Worm (Caenorhabditis elegans) whole organism, L4 larva: ENCODE data around the gene W06H8.6.

Source experiments
- D1046.2 ChIP-seq: fragments of 200-800 bp; sonication (Bioruptor generic); IDR thresholded peaks from 2 replicates; pipeline ENCODE4 v1.3.6; 2022; ENCODE audit warnings: missing genetic modification characterization, missing compliant biosample characterization
- F26F4.8 ChIP-seq: fragments of 200-800 bp; sonication (Bioruptor generic); conservative IDR thresholded peaks from 2 replicates; pipeline ENCODE4 v1.3.6; 2022; ENCODE audit warnings: missing genetic modification characterization, missing compliant biosample characterization
- F37D6.2 ChIP-seq: sonication (generic microtip); optimal IDR thresholded peaks from 2 replicates; lab custom pipeline; 2016; ENCODE audit warnings: mild to moderate bottlenecking, missing genetic modification characterization, missing compliant biosample characterization
- Y48G9A.11 ChIP-seq: fragments of 200-800 bp; sonication (Bioruptor generic); IDR thresholded peaks from 2 replicates; pipeline ENCODE4 v1.3.6; 2022; ENCODE audit warnings: missing genetic modification reagents, missing genetic modification characterization, missing compliant biosample characterization
- ZK337.2 ChIP-seq: fragments of 200-800 bp; sonication (Bioruptor generic); IDR thresholded peaks from 2 replicates; pipeline ENCODE4 v1.3.6; 2022; ENCODE audit warnings: missing genetic modification reagents, missing genetic modification characterization, missing compliant biosample characterization
- ZK546.5 ChIP-seq, 2 experiments: sonication (generic microtip); optimal IDR thresholded peaks; 2 replicates each; lab custom pipeline; 2017; ENCODE audit warnings: missing biosample characterization in 2 of 2, missing genetic modification characterization in 2 of 2
- arid-1 ChIP-seq: fragments of 200-800 bp; sonication (Bioruptor generic); conservative IDR thresholded peaks from 2 replicates; pipeline ENCODE4 v1.3.6; 2022; ENCODE audit warnings: missing genetic modification reagents, missing genetic modification characterization, missing compliant biosample characterization
- ceh-20 ChIP-seq: fragments of 200-800 bp; sonication (Bioruptor generic); IDR thresholded peaks from 2 replicates; pipeline ENCODE4 v1.3.6; 2022; ENCODE audit warnings: missing genetic modification reagents, missing genetic modification characterization, missing compliant biosample characterization
- ceh-62 ChIP-seq: sonication (generic microtip); optimal IDR thresholded peaks from 2 replicates; lab custom pipeline; 2017; ENCODE audit warnings: missing biosample characterization, missing genetic modification characterization
- ceh-82 ChIP-seq: sonication (generic microtip); optimal IDR thresholded peaks from 2 replicates; lab custom pipeline; 2017; ENCODE audit warnings: missing biosample characterization, missing genetic modification characterization
- daf-19 ChIP-seq: fragments of 200-800 bp; sonication (Bioruptor generic); conservative IDR thresholded peaks from 2 replicates; pipeline ENCODE4 v1.3.6; 2022; ENCODE audit warnings: missing genetic modification characterization, missing compliant biosample characterization
- daf-8 ChIP-seq: fragments of 200-800 bp; sonication (Bioruptor generic); IDR thresholded peaks from 2 replicates; pipeline ENCODE4 v1.3.6; 2022; ENCODE audit warnings: missing genetic modification characterization, missing compliant biosample characterization
- dmd-8 ChIP-seq: fragments of 200-800 bp; sonication (Bioruptor generic); IDR thresholded peaks from 2 replicates; pipeline ENCODE4 v1.3.6; 2022; ENCODE audit warnings: missing genetic modification characterization, missing compliant biosample characterization
- dmd-9 ChIP-seq: fragments of 200-800 bp; sonication (Bioruptor generic); IDR thresholded peaks from 2 replicates; pipeline ENCODE4 v1.3.6; 2022; ENCODE audit warnings: missing genetic modification reagents, missing genetic modification characterization, missing compliant biosample characterization
- dpl-1 ChIP-seq: fragments of 150-350 bp; optimal IDR thresholded peaks from 2 replicates; lab custom pipeline; 2014; ENCODE audit warnings: missing biosample characterization, missing genetic modification reagents, missing genetic modification characterization
- duxl-1 ChIP-seq: sonication (generic microtip); optimal IDR thresholded peaks from 2 replicates; lab custom pipeline; 2016; ENCODE audit warnings: mild to moderate bottlenecking, missing genetic modification characterization, moderate library complexity, missing compliant biosample characterization; ENCODE audit not compliant: poor library complexity
- dve-1 ChIP-seq: sonication (generic microtip); optimal IDR thresholded peaks from 2 replicates; lab custom pipeline; 2017; ENCODE audit warnings: antibody characterized with exemption, mild to moderate bottlenecking, missing genetic modification characterization, missing compliant biosample characterization; ENCODE audit not compliant: insufficient read depth
- fkh-10 ChIP-seq: fragments of 150-350 bp; optimal IDR thresholded peaks from 2 replicates; lab custom pipeline; 2014; ENCODE audit warnings: missing biosample characterization, missing genetic modification reagents, missing genetic modification characterization
- hif-1 ChIP-seq, 2 experiments: sonication (generic microtip); optimal IDR thresholded peaks; 2 replicates each; lab custom pipeline; 2016 to 2017; ENCODE audit warnings: missing compliant biosample characterization in 2 of 2, missing genetic modification characterization in 2 of 2, missing genetic modification reagents in 2 of 2, missing genotype in 2 of 2, mild to moderate bottlenecking in 1 of 2
- hlh-11 ChIP-seq: fragments of 200-800 bp; sonication (Bioruptor generic); optimal IDR thresholded peaks from 2 replicates; lab custom pipeline; 2018; ENCODE audit warnings: mild to moderate bottlenecking, missing genetic modification characterization, missing compliant biosample characterization
- hlh-30 ChIP-seq: sonication (generic microtip); optimal IDR thresholded peaks from 2 replicates; lab custom pipeline; 2017; ENCODE audit warnings: antibody characterized with exemption, mild to moderate bottlenecking, missing genetic modification characterization, missing compliant biosample characterization; ENCODE audit not compliant: insufficient read depth
- hmg-1.1 ChIP-seq: fragments of 200-800 bp; sonication (Bioruptor generic); IDR thresholded peaks from 2 replicates; pipeline ENCODE4 v1.3.6; 2022; ENCODE audit warnings: missing genetic modification reagents, missing genetic modification characterization, missing compliant biosample characterization
- jun-1 ChIP-seq: fragments of 150-350 bp; optimal IDR thresholded peaks from 2 replicates; lab custom pipeline; 2014; ENCODE audit warnings: missing biosample characterization, missing genetic modification reagents, missing genetic modification characterization
- lim-7 ChIP-seq: fragments of 200-800 bp; sonication (Bioruptor generic); IDR thresholded peaks from 2 replicates; pipeline ENCODE4 v1.3.6; 2022; ENCODE audit warnings: missing genetic modification characterization, missing compliant biosample characterization
- lin-1 ChIP-seq: fragments of 200-800 bp; sonication (Bioruptor generic); IDR thresholded peaks from 2 replicates; pipeline ENCODE4 v1.3.6; 2022; ENCODE audit warnings: missing genetic modification reagents, missing genetic modification characterization, missing compliant biosample characterization
- lin-29 ChIP-seq: fragments of 200-800 bp; sonication (Bioruptor generic); IDR thresholded peaks from 2 replicates; pipeline ENCODE4 v1.3.6; 2022; ENCODE audit warnings: missing genetic modification reagents, missing genetic modification characterization, missing compliant biosample characterization
- lin-38 ChIP-seq: fragments of 200-800 bp; sonication (Bioruptor generic); IDR thresholded peaks from 2 replicates; pipeline ENCODE4 v1.3.6; 2022; ENCODE audit warnings: missing genetic modification reagents, missing genetic modification characterization, missing compliant biosample characterization
- madf-5 ChIP-seq, 2 experiments: fragments of 200-800 bp; sonication (Bioruptor generic); IDR thresholded peaks; 2 replicates each; pipeline ENCODE4 v1.3.6; 2022; ENCODE audit warnings: missing compliant biosample characterization in 2 of 2, missing genetic modification characterization in 2 of 2
- mep-1 ChIP-seq: fragments of 150-350 bp; sonication (generic microtip); optimal IDR thresholded peaks from 3 replicates; lab custom pipeline; 2014; ENCODE audit warnings: missing biosample characterization, missing genetic modification characterization
- mes-2 ChIP-seq: sonication (generic microtip); optimal IDR thresholded peaks from 2 replicates; lab custom pipeline; 2016; ENCODE audit warnings: missing genotype, mild to moderate bottlenecking, missing genetic modification characterization, missing compliant biosample characterization; ENCODE audit not compliant: poor library complexity, severe bottlenecking
- mxl-2 ChIP-seq: fragments of 200-800 bp; sonication (Bioruptor generic); conservative IDR thresholded peaks from 2 replicates; pipeline ENCODE4 v1.3.6; 2022; ENCODE audit warnings: missing genetic modification reagents, missing genetic modification characterization, missing compliant biosample characterization
- mxl-3 ChIP-seq: fragments of 200-800 bp; sonication (Bioruptor generic); optimal IDR thresholded peaks from 2 replicates; lab custom pipeline; 2018; ENCODE audit warnings: mild to moderate bottlenecking, missing genetic modification characterization, missing compliant biosample characterization
- nhr-10 ChIP-seq: fragments of 150-350 bp; optimal IDR thresholded peaks from 2 replicates; lab custom pipeline; 2014; ENCODE audit warnings: missing biosample characterization, missing genetic modification characterization
- nhr-237 ChIP-seq: sonication (generic microtip); optimal IDR thresholded peaks from 2 replicates; lab custom pipeline; 2017; ENCODE audit warnings: missing biosample characterization, missing genetic modification characterization
- nhr-41 ChIP-seq: fragments of 200-800 bp; sonication (Bioruptor generic); IDR thresholded peaks from 2 replicates; pipeline ENCODE4 v1.3.6; 2022; ENCODE audit warnings: missing genetic modification reagents, missing genetic modification characterization, missing compliant biosample characterization
- nhr-42 ChIP-seq: fragments of 200-800 bp; sonication (Bioruptor generic); IDR thresholded peaks from 2 replicates; pipeline ENCODE4 v1.3.6; 2022; ENCODE audit warnings: missing genetic modification characterization, missing compliant biosample characterization
- nhr-76 ChIP-seq: fragments of 150-350 bp; optimal IDR thresholded peaks from 2 replicates; lab custom pipeline; 2014; ENCODE audit warnings: missing biosample characterization, missing genetic modification characterization
- php-3 ChIP-seq: fragments of 200-800 bp; sonication (Bioruptor generic); IDR thresholded peaks from 2 replicates; pipeline ENCODE4 v1.3.6; 2022; ENCODE audit warnings: missing genetic modification reagents, missing genetic modification characterization, missing compliant biosample characterization
- saeg-2 ChIP-seq: fragments of 200-800 bp; sonication (Bioruptor generic); IDR thresholded peaks from 2 replicates; pipeline ENCODE4 v1.3.6; 2022; ENCODE audit warnings: missing genetic modification reagents, missing genetic modification characterization, missing compliant biosample characterization
- sdz-12 ChIP-seq: fragments of 200-800 bp; sonication (Bioruptor generic); optimal IDR thresholded peaks from 2 replicates; lab custom pipeline; 2018; ENCODE audit warnings: mild to moderate bottlenecking, missing genetic modification characterization, missing compliant biosample characterization
- snpc-1.2 ChIP-seq: fragments of 200-800 bp; sonication (Bioruptor generic); IDR thresholded peaks from 2 replicates; pipeline ENCODE4 v1.3.6; 2022; ENCODE audit warnings: missing genetic modification reagents, missing genetic modification characterization, missing compliant biosample characterization
- spr-1 ChIP-seq: sonication (generic microtip); optimal IDR thresholded peaks from 2 replicates; lab custom pipeline; 2016; ENCODE audit warnings: mild to moderate bottlenecking, missing genetic modification characterization, missing compliant biosample characterization
- spr-3 ChIP-seq: fragments of 200-800 bp; sonication (Bioruptor generic); optimal IDR thresholded peaks from 2 replicates; lab custom pipeline; 2018; ENCODE audit warnings: mild to moderate bottlenecking, missing genetic modification characterization, missing compliant biosample characterization
- tag-97 ChIP-seq: fragments of 200-800 bp; sonication (Bioruptor generic); IDR thresholded peaks from 2 replicates; pipeline ENCODE4 v1.3.6; 2022; ENCODE audit warnings: missing genetic modification characterization, missing compliant biosample characterization
- unc-62 ChIP-seq, 3 experiments: fragments of 150-350 bp in 1 of 3; sonication (generic microtip); optimal IDR thresholded peaks in 2 of 3; peaks in 1 of 3; 1 replicate in 1 of 3; 2 replicates in 2 of 3; lab custom pipeline; 2014 to 2017; ENCODE audit warnings: missing biosample characterization in 3 of 3, missing genetic modification characterization in 3 of 3, missing genetic modification reagents in 3 of 3, missing genotype in 1 of 3
- vab-7 ChIP-seq: fragments of 200-800 bp; sonication (Bioruptor generic); IDR thresholded peaks from 2 replicates; pipeline ENCODE4 v1.3.6; 2022; ENCODE audit warnings: missing genetic modification reagents, missing genetic modification characterization, missing compliant biosample characterization
- zag-1 ChIP-seq: fragments of 150-350 bp; optimal IDR thresholded peaks from 2 replicates; lab custom pipeline; 2014; ENCODE audit warnings: missing biosample characterization, missing genetic modification characterization
- zfp-2 ChIP-seq: sonication (generic microtip); optimal IDR thresholded peaks from 2 replicates; lab custom pipeline; 2016; ENCODE audit warnings: mild to moderate bottlenecking, missing genetic modification characterization, missing compliant biosample characterization

W06H8.6 gene

ce11 chrV:6226530-6227125 is at the start of gene W06H8.6 (continued):
- no peak for TF ChIP-seq nhr-41 (GFP tag; lab: Robert Waterston, UW)
- no peak for TF ChIP-seq ceh-62 (tag; lab: Kevin White, UChicago)
- TF ChIP-seq vab-7 (GFP tag; lab: Robert Waterston, UW) = 0 out of 2 replicates have a peak, but pooled peaks have one; percentile 27
- TF ChIP-seq spr-1 (tag; lab: Kevin White, UChicago) = no peak
- no peak for TF ChIP-seq hif-1 (tag; optimal IDR thresholded peaks at IDR 0.05; lab: Kevin White, UChicago)
- no peak; the same call in 1 of the 2 replicates for TF ChIP-seq lin-38 (GFP tag; lab: Robert Waterston, UW)
- no peak for TF ChIP-seq F37D6.2 (tag; lab: Kevin White, UChicago)
- no peak for TF ChIP-seq ZK546.5 (tag; optimal IDR thresholded peaks at IDR 0.05; lab: Kevin White, UChicago)
- TF ChIP-seq snpc-1.2 (GFP tag; lab: Robert Waterston, UW) = 0 out of 2 replicates have a peak, but pooled peaks have one; percentile 41
- no peak for TF ChIP-seq zfp-2 (tag; lab: Kevin White, UChicago)
- TF ChIP-seq sdz-12 (GFP tag; lab: Kevin White, UChicago) = peak; percentile 55
- TF ChIP-seq saeg-2 = no peak
- no peak for TF ChIP-seq ceh-82 (tag; lab: Kevin White, UChicago)
- TF ChIP-seq D1046.2 (GFP tag; lab: Robert Waterston, UW) = no peak
- TF ChIP-seq fkh-10 = no peak
- TF ChIP-seq Y48G9A.11 (GFP tag; lab: Robert Waterston, UW) = no peak
- no peak for TF ChIP-seq madf-5 (GFP tag; IDR thresholded peaks at IDR 0.05; lab: Robert Waterston, UW)
- TF ChIP-seq nhr-237 (tag; lab: Kevin White, UChicago) = no peak
- TF ChIP-seq nhr-76 = no peak
- no peak for TF ChIP-seq hlh-11
- TF ChIP-seq ZK337.2 (GFP tag; lab: Robert Waterston, UW) = no peak
- TF ChIP-seq tag-97 (GFP tag; lab: Robert Waterston, UW) = no peak
- no peak for TF ChIP-seq hmg-1.1 (GFP tag; lab: Robert Waterston, UW)
- no peak for TF ChIP-seq nhr-42
- no peak for TF ChIP-seq F26F4.8 (GFP tag; lab: Robert Waterston, UW)
- TF ChIP-seq jun-1 (tag; lab: Kevin White, UChicago) = no peak
- no peak for TF ChIP-seq daf-8 (GFP tag; lab: Robert Waterston, UW)
- TF ChIP-seq nhr-10 (tag; lab: Kevin White, UChicago) = no peak
- TF ChIP-seq mxl-2 (GFP tag; lab: Robert Waterston, UW) = no peak
- no peak for TF ChIP-seq zag-1 (tag; lab: Kevin White, UChicago)
- 0 out of 2 replicates have a peak, but pooled peaks have one; percentile 29 for TF ChIP-seq arid-1
- TF ChIP-seq duxl-1 (tag; lab: Kevin White, UChicago) = peak; percentile 30
- peak; percentile 22 for TF ChIP-seq spr-3 (GFP tag; lab: Kevin White, UChicago)
- no peak for TF ChIP-seq dpl-1

ce11 chrV:6276205-6276604 is 49.4 kb upstream of the W06H8.6 start, which contains the start of gene F31F7.1:
Gene F31F7.1, plus strand, starts transcription at chrV:6276439.
- TF ChIP-seq mep-1 (tag; lab: Kevin White, UChicago) = peak; percentile 60
- no peak for TF ChIP-seq lin-29 (GFP tag; lab: Robert Waterston, UW)
- TF ChIP-seq hif-1 (tag; optimal IDR thresholded peaks at IDR 0.05; lab: Kevin White, UChicago) = peak in 1 of 2 experiments; percentile 5
- peak; percentile 31 for TF ChIP-seq mes-2 (tag; lab: Kevin White, UChicago)
- TF ChIP-seq lim-7 = no peak
- TF ChIP-seq F26F4.8 (GFP tag; lab: Robert Waterston, UW) = no peak
- TF ChIP-seq D1046.2 (GFP tag; lab: Robert Waterston, UW) = no peak
- peak; percentile 97 for TF ChIP-seq dve-1 (tag; lab: Kevin White, UChicago)
- no peak for TF ChIP-seq dmd-8
- TF ChIP-seq daf-19 = no peak
- no peak for TF ChIP-seq tag-97 (GFP tag; lab: Robert Waterston, UW)
- TF ChIP-seq php-3 = peak; percentile 27; the same call in 1 of the 2 replicates
- peak; percentile 70 for TF ChIP-seq hlh-30 (tag; lab: Kevin White, UChicago)
- peak; percentile 64 for TF ChIP-seq mxl-3
- no peak for TF ChIP-seq ceh-20
- peak; percentile 59 for TF ChIP-seq lin-1 (GFP tag; lab: Robert Waterston, UW)
- no peak for TF ChIP-seq jun-1 (tag; lab: Kevin White, UChicago)
- TF ChIP-seq Y48G9A.11 (GFP tag; lab: Robert Waterston, UW) = no peak
- TF ChIP-seq fkh-10 = no peak
- TF ChIP-seq dmd-9 (GFP tag; lab: Robert Waterston, UW) = no peak
- peak in 1 of 2 experiments; percentile 96 for TF ChIP-seq unc-62 (GFP tag; optimal IDR thresholded peaks at IDR 0.05 in 1 of 2; lab: Kevin White, UChicago)
- TF ChIP-seq unc-62 (tag; optimal IDR thresholded peaks at IDR 0.05; lab: Kevin White, UChicago) = no peak
- TF ChIP-seq lin-38 (GFP tag; lab: Robert Waterston, UW) = no peak
- TF ChIP-seq F37D6.2 (tag; lab: Kevin White, UChicago) = no peak
